Worm (Caenorhabditis elegans) whole organism, midembryonic: ENCODE data around the gene sas-4.

Experiments used
- cog-1 ChIP-seq: sonication (generic microtip); optimal IDR thresholded peaks from 2 replicates; lab custom pipeline; 2016; ENCODE audit warnings: missing genetic modification characterization, missing compliant biosample characterization
- klf-2 ChIP-seq: fragments of 200-800 bp; sonication (Bioruptor generic); conservative IDR thresholded peaks from 2 replicates; pipeline ENCODE4 v1.3.6; 2022; ENCODE audit warnings: missing genetic modification reagents, missing genetic modification characterization, missing compliant biosample characterization
- ref-1 ChIP-seq: fragments of 200-800 bp; sonication (Bioruptor generic); conservative IDR thresholded peaks from 2 replicates; pipeline ENCODE4 v1.3.6; 2022; ENCODE audit warnings: missing genetic modification reagents, missing genetic modification characterization, missing compliant biosample characterization

ce11 chrIII:8293260-8293659, 25.1 kb downstream of the sas-4 start:
- TF ChIP-seq ref-1 (GFP tag; lab: Robert Waterston, UW) (no peak), klf-2 (GFP tag; lab: Robert Waterston, UW) (no peak), cog-1 (tag; lab: Kevin White, UChicago) (no peak)
